Fruit fly (Drosophila melanogaster) S2 (cell line): ENCODE results near the gene CG1979.

Experiments used
- CG8478 ChIP-seq: fragments of >200 bp; optimal IDR thresholded peaks from 2 replicates; lab custom pipeline; 2018
- CTCF ChIP-seq, 2 experiments: fragments of >200 bp; optimal IDR thresholded peaks; 2 replicates each; lab custom pipeline; 2018

- TF ChIP-seq CG8478 (lab: Kevin White, UChicago) (no peak), CTCF (optimal IDR thresholded peaks at IDR 0.05; lab: Kevin White, UChicago) (no peak)
Measured at dm6 chr3R:7076293-7076981, 22.1 kb downstream of the CG1979 start.
